Worm (Caenorhabditis elegans) whole organism, L2 larva: ENCODE measurements around the gene mccc-1.

Experiments
- C34F6.9 ChIP-seq: fragments of 150-350 bp; optimal IDR thresholded peaks from 2 replicates; lab custom pipeline; 2014; ENCODE audit warnings: missing biosample characterization, missing genetic modification characterization
- ZK546.5 ChIP-seq: sonication (generic microtip); optimal IDR thresholded peaks from 2 replicates; lab custom pipeline; 2017; ENCODE audit warnings: missing biosample characterization, missing genetic modification characterization
- alr-1 ChIP-seq: fragments of 150-350 bp; optimal IDR thresholded peaks from 2 replicates; lab custom pipeline; 2014; ENCODE audit warnings: missing biosample characterization, missing genetic modification characterization
- aly-2 ChIP-seq: fragments of 150-350 bp; optimal IDR thresholded peaks from 2 replicates; lab custom pipeline; 2014; ENCODE audit warnings: missing biosample characterization, missing genetic modification characterization
- ceh-16 ChIP-seq: fragments of 150-350 bp; optimal IDR thresholded peaks from 2 replicates; lab custom pipeline; 2014; ENCODE audit warnings: missing biosample characterization, missing genetic modification characterization
- crh-2 ChIP-seq: sonication (generic microtip); optimal IDR thresholded peaks from 2 replicates; lab custom pipeline; 2017; ENCODE audit warnings: missing biosample characterization, missing genetic modification characterization
- gmeb-1 ChIP-seq: fragments of 150-350 bp; optimal IDR thresholded peaks from 2 replicates; lab custom pipeline; 2014; ENCODE audit warnings: missing biosample characterization, missing genetic modification characterization
- lin-13 ChIP-seq: fragments of 150-350 bp; optimal IDR thresholded peaks from 2 replicates; lab custom pipeline; 2014; ENCODE audit warnings: missing biosample characterization, missing genetic modification reagents, missing genetic modification characterization
- lsy-2 ChIP-seq, 2 experiments: fragments of 150-350 bp in 1 of 2; sonication (generic microtip) in 1 of 2; optimal IDR thresholded peaks; 2 replicates each; lab custom pipeline; 2014 to 2017; ENCODE audit warnings: missing biosample characterization in 2 of 2, missing genetic modification characterization in 2 of 2
- nhr-11 ChIP-seq: fragments of 150-350 bp; optimal IDR thresholded peaks from 2 replicates; lab custom pipeline; 2014; ENCODE audit warnings: missing biosample characterization, missing genetic modification characterization
- nhr-129 ChIP-seq: fragments of 150-350 bp; optimal IDR thresholded peaks from 2 replicates; lab custom pipeline; 2014; ENCODE audit warnings: missing biosample characterization, missing genetic modification characterization
- nhr-23 ChIP-seq: fragments of 150-350 bp; optimal IDR thresholded peaks from 2 replicates; lab custom pipeline; 2014; ENCODE audit warnings: missing biosample characterization, missing genetic modification reagents, missing genetic modification characterization
- nhr-25 ChIP-seq: fragments of 150-350 bp; sonication (generic microtip); optimal IDR thresholded peaks from 3 replicates; lab custom pipeline; 2014; ENCODE audit warnings: missing biosample characterization, missing genetic modification characterization
- nhr-6 ChIP-seq: fragments of 150-350 bp; optimal IDR thresholded peaks from 2 replicates; lab custom pipeline; 2014; ENCODE audit warnings: missing biosample characterization, missing genetic modification characterization
- nhr-77 ChIP-seq: fragments of 150-350 bp; optimal IDR thresholded peaks from 2 replicates; lab custom pipeline; 2014; ENCODE audit warnings: missing biosample characterization, missing genetic modification characterization
- sem-4 ChIP-seq: fragments of 150-350 bp; optimal IDR thresholded peaks from 2 replicates; lab custom pipeline; 2014; ENCODE audit warnings: missing biosample characterization, missing genetic modification reagents, missing genetic modification characterization
- unc-39 ChIP-seq: fragments of 150-350 bp; optimal IDR thresholded peaks from 2 replicates; lab custom pipeline; 2014; ENCODE audit warnings: missing biosample characterization, missing genetic modification characterization
- unc-55 ChIP-seq: fragments of 150-350 bp; sonication (generic microtip); optimal IDR thresholded peaks from 3 replicates; lab custom pipeline; 2014; ENCODE audit warnings: missing biosample characterization, missing genetic modification reagents, missing genetic modification characterization
- zag-1 ChIP-seq: fragments of 150-350 bp; optimal IDR thresholded peaks from 2 replicates; lab custom pipeline; 2014; ENCODE audit warnings: missing biosample characterization, missing genetic modification characterization

mccc-1 gene

DNA sequence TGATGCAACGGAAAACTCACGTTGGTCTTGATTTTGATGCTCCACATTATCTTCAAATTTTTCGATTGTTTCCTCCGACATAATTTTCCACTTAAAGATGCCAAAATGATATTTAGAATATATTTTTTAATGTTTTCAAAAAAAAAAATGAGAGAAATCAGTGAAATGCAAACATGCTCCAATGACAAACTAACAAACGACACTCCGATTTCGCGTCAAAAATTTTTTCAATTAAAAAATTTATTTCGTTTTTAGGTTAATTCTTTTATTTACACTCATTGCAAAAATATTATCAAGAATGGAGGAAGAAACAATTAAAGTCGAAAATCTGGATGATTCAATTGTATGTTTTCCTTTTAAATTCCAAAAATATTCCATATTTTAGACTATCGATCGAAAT is 47.7 kb downstream of the mccc-1 start, which contains the start of the genes trmt-10A and F25H8.2:
TSS of gene trmt-10A (minus strand) at position 159 of the 400 bp plus-strand sequence.
TSS of gene F25H8.2 (plus strand) at position 181 of the 400 bp plus-strand sequence.
- TF ChIP-seq gmeb-1 (tag; lab: Kevin White, UChicago) (peak; percentile 33), crh-2 (tag; lab: Kevin White, UChicago) (peak; percentile 26), nhr-77 (no peak), unc-55 (GFP tag; lab: Kevin White, UChicago) (peak; percentile 89), nhr-23 (tag; lab: Kevin White, UChicago) (no peak), nhr-11 (tag; lab: Kevin White, UChicago) (no peak), ceh-16 (tag; lab: Kevin White, UChicago) (no peak), sem-4 (tag; lab: Kevin White, UChicago) (peak; percentile 22), lin-13 (GFP tag; lab: Kevin White, UChicago) (peak; percentile 15), aly-2 (tag; lab: Kevin White, UChicago) (no peak), unc-39 (tag; lab: Kevin White, UChicago) (no peak), ZK546.5 (tag; lab: Kevin White, UChicago) (no peak), alr-1 (tag; lab: Kevin White, UChicago) (no peak), zag-1 (tag; lab: Kevin White, UChicago) (peak; percentile 8), C34F6.9 (peak; percentile 93), nhr-129 (tag; lab: Kevin White, UChicago) (peak; percentile 42), lsy-2 (tag; optimal IDR thresholded peaks at IDR 0.05; lab: Kevin White, UChicago) (peak in 1 of 2 experiments; percentile 74), nhr-25 (tag; lab: Kevin White, UChicago) (no peak), nhr-6 (tag; lab: Kevin White, UChicago) (no peak)

DNA sequence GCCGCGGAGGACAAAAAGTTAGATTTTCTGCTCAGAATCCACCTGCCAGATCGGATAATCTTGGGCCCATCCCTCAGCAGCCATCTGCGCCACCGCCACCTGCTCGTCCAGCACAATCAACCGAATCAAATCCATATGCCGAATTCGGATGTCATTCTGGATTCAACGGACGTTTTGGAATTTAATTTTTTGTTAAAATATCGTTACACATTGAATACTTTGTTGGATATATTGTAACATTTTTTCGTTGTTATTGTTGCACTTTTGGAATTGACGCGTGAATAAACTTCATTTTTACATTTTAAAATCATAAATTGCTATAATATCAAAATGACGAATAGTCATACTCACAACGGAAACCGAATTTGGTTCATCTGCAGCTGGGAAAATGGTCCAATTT is 49.2 kb downstream of the mccc-1 start, which contains the start of gene spe-29:
TSS of gene spe-29 (plus strand) at position 301 of the 400 bp plus-strand sequence.
- no peak for TF ChIP-seq nhr-129 (tag; lab: Kevin White, UChicago)
- TF ChIP-seq, all 48 proteins: peak for 0
